Worm (Caenorhabditis elegans) whole organism, L4 larva: ENCODE results near the gene rcan-1.

Source experiments
- ZK337.2 ChIP-seq: fragments of 200-800 bp; sonication (Bioruptor generic); IDR thresholded peaks from 2 replicates; pipeline ENCODE4 v1.3.6; 2022; ENCODE audit warnings: missing genetic modification reagents, missing genetic modification characterization, missing compliant biosample characterization
- ama-1 ChIP-seq: fragments of 150-350 bp; optimal IDR thresholded peaks from 2 replicates; lab custom pipeline; 2014; ENCODE audit warnings: inconsistent platforms, mixed read lengths
- dmd-6 ChIP-seq: fragments of 200-800 bp; sonication (Bioruptor generic); IDR thresholded peaks from 2 replicates; pipeline ENCODE4 v1.3.6; 2022; ENCODE audit warnings: missing genetic modification reagents, missing genetic modification characterization, missing compliant biosample characterization
- fkh-10 ChIP-seq: fragments of 150-350 bp; optimal IDR thresholded peaks from 2 replicates; lab custom pipeline; 2014; ENCODE audit warnings: missing biosample characterization, missing genetic modification reagents, missing genetic modification characterization
- nhr-25 ChIP-seq: sonication (generic microtip); optimal IDR thresholded peaks from 2 replicates; lab custom pipeline; 2017; ENCODE audit warnings: missing genetic modification characterization, mild to moderate bottlenecking, missing compliant biosample characterization, antibody characterized with exemption, moderate library complexity, borderline replicate concordance; ENCODE audit not compliant: insufficient read depth
- php-3 ChIP-seq: fragments of 200-800 bp; sonication (Bioruptor generic); IDR thresholded peaks from 2 replicates; pipeline ENCODE4 v1.3.6; 2022; ENCODE audit warnings: missing genetic modification reagents, missing genetic modification characterization, missing compliant biosample characterization
- saeg-2 ChIP-seq: fragments of 200-800 bp; sonication (Bioruptor generic); IDR thresholded peaks from 2 replicates; pipeline ENCODE4 v1.3.6; 2022; ENCODE audit warnings: missing genetic modification reagents, missing genetic modification characterization, missing compliant biosample characterization
- snpc-4 ChIP-seq: fragments of 150-350 bp; optimal IDR thresholded peaks from 2 replicates; lab custom pipeline; 2014; ENCODE audit warnings: missing biosample characterization, missing genetic modification characterization
- unc-130 ChIP-seq: sonication (generic microtip); optimal IDR thresholded peaks from 2 replicates; lab custom pipeline; 2016; ENCODE audit warnings: missing genetic modification reagents, missing genetic modification characterization, missing compliant biosample characterization
- unc-62 ChIP-seq, 3 experiments: fragments of 150-350 bp in 1 of 3; sonication (generic microtip); optimal IDR thresholded peaks in 2 of 3; peaks in 1 of 3; 1 replicate in 1 of 3; 2 replicates in 2 of 3; lab custom pipeline; 2014 to 2017; ENCODE audit warnings: missing biosample characterization in 3 of 3, missing genetic modification characterization in 3 of 3, missing genetic modification reagents in 3 of 3, missing genotype in 1 of 3
- ztf-11 ChIP-seq: fragments of 150-350 bp; optimal IDR thresholded peaks from 2 replicates; lab custom pipeline; 2014; ENCODE audit warnings: missing biosample characterization, missing genetic modification characterization

- no peak for TF ChIP-seq dmd-6
- no peak for TF ChIP-seq nhr-25 (tag; lab: Kevin White, UChicago)
- no peak for TF ChIP-seq ama-1 (lab: Kevin White, UChicago)
- TF ChIP-seq ZK337.2 (GFP tag; lab: Robert Waterston, UW): no peak
- TF ChIP-seq unc-130 (GFP tag; lab: Kevin White, UChicago): no peak
- no peak for TF ChIP-seq php-3 (GFP tag; lab: Robert Waterston, UW)
- TF ChIP-seq ztf-11: no peak
- no peak for TF ChIP-seq snpc-4
- TF ChIP-seq saeg-2: no peak
- no peak for TF ChIP-seq unc-62 (GFP tag; optimal IDR thresholded peaks at IDR 0.05 in 1 of 2; lab: Kevin White, UChicago)
- no peak for TF ChIP-seq unc-62 (tag; optimal IDR thresholded peaks at IDR 0.05; lab: Kevin White, UChicago)
- TF ChIP-seq fkh-10 (GFP tag; lab: Kevin White, UChicago): no peak
Observed at ce11 chrIII:5710045-5710444, 26.1 kb upstream of the rcan-1 start, which contains the start of gene B0336.12.
